Fruit fly (Drosophila melanogaster) Kc167 (cell line): ENCODE measurements around the gene CG33667.
"Not testable (repeated sequence)": the region's sequence is repeated elsewhere in the genome, so short reads cannot be mapped to it uniquely, and the experiment has no call there.

ENCODE experiments used
- h ChIP-seq: fragments of >200 bp; optimal IDR thresholded peaks from 3 replicates; lab custom pipeline; 2018; ENCODE audit warnings: missing external identifiers
- ttk ChIP-seq: sonication (Bioruptor generic); optimal IDR thresholded peaks from 2 replicates; lab custom pipeline; 2017; ENCODE audit warnings: missing external identifiers

DNA sequence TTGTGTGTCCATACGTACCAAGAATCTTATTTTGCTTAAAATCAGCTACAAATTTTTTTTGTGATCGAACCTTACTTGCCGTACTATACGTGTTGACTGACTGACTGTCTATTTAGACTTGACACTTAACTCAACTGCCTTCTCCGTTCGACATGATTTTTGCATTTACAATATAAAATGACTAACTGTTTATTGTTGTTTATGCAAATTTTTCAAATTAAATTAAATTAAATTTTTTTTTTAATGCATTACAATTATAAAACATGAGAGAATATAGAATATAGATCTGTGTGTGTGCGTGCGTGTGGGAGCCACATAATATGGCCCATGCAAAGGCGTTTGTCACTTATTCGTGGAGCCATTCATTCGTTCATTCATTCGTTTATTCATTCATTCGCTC is 4.7 kb upstream of the CG33667 start, which contains the start of gene CG33666:
- not testable (repeated sequence) for TF ChIP-seq h, ttk (lab: Kevin White, UChicago)
